Fruit fly (Drosophila melanogaster): ENCODE measurements around the gene CG13857.

- TF ChIP-seq Hr39 (optimal IDR thresholded peaks at IDR 0.05) (no peak), CG7357 (GFP tag; IDR thresholded peaks at IDR 0.05) (no peak), H2.0 (GFP tag; IDR thresholded peaks at IDR 0.05) (no peak), pnt (GFP tag; optimal IDR thresholded peaks at IDR 0.05) (no peak), NC2β (GFP tag; optimal IDR thresholded peaks at IDR 0.05) (no peak), ac (GFP tag; optimal IDR thresholded peaks at IDR 0.05) (no peak), CG18619 (GFP tag; optimal IDR thresholded peaks at IDR 0.05) (no peak), CG9215 (GFP tag; IDR thresholded peaks at IDR 0.05) (no peak), CG11398 (GFP tag; optimal IDR thresholded peaks at IDR 0.05) (no peak), CG6689 (GFP tag; IDR thresholded peaks at IDR 0.05) (no peak)
Measured at dm6 chr3R:22405639-22406038, 11.7 kb upstream of the CG13857 start, which contains the start of gene CG13855.
